Worm (Caenorhabditis elegans) whole organism, L1 larva: ENCODE measurements around the gene C37C3.12.

Experiments
- Y116A8C.19 ChIP-seq: sonication (generic microtip); optimal IDR thresholded peaks from 2 replicates; lab custom pipeline; 2016; ENCODE audit warnings: missing compliant biosample characterization, missing genetic modification characterization, borderline replicate concordance
- aha-1 ChIP-seq: fragments of 150-350 bp; optimal IDR thresholded peaks from 2 replicates; lab custom pipeline; 2014; ENCODE audit warnings: missing biosample characterization, missing genetic modification characterization
- alr-1 ChIP-seq: fragments of 200-800 bp; sonication (Bioruptor generic); optimal IDR thresholded peaks from 2 replicates; lab custom pipeline; 2018; ENCODE audit warnings: borderline replicate concordance, mild to moderate bottlenecking, missing genetic modification characterization, missing compliant biosample characterization
- ama-1 ChIP-seq: fragments of 150-350 bp; optimal IDR thresholded peaks from 2 replicates; lab custom pipeline; 2014
- blmp-1 ChIP-seq: fragments of 150-350 bp; optimal IDR thresholded peaks from 2 replicates; lab custom pipeline; 2014; ENCODE audit warnings: missing biosample characterization, missing genetic modification characterization
- ceh-82 ChIP-seq, 3 experiments: fragments of 150-350 bp in 1 of 3; sonication (generic microtip) in 2 of 3; optimal IDR thresholded peaks; 2 replicates each; lab custom pipeline; 2014 to 2017; ENCODE audit warnings: missing biosample characterization in 3 of 3, missing genetic modification characterization in 3 of 3
- ceh-88 ChIP-seq: fragments of 200-800 bp; sonication (Bioruptor generic); IDR thresholded peaks from 2 replicates; pipeline ENCODE4 v1.3.6; 2022; ENCODE audit warnings: missing genetic modification characterization, missing compliant biosample characterization
- ces-1 ChIP-seq: fragments of 150-350 bp; optimal IDR thresholded peaks from 2 replicates; lab custom pipeline; 2014; ENCODE audit warnings: missing biosample characterization, missing genetic modification reagents, missing genetic modification characterization
- dpl-1 ChIP-seq, 3 experiments: fragments of 150-350 bp in 2 of 3; sonication (generic microtip) in 1 of 3; optimal IDR thresholded peaks; 2 replicates each; lab custom pipeline; 2014 to 2017; ENCODE audit warnings: missing biosample characterization in 3 of 3, missing genetic modification characterization in 3 of 3, missing genetic modification reagents in 3 of 3
- dsc-1 ChIP-seq: sonication (generic microtip); optimal IDR thresholded peaks from 2 replicates; lab custom pipeline; 2016; ENCODE audit warnings: mild to moderate bottlenecking, missing genetic modification characterization, missing compliant biosample characterization
- efl-1 ChIP-seq, 4 experiments: fragments of 150-350 bp; optimal IDR thresholded peaks in 3 of 4; peaks in 1 of 4; 1 replicate in 1 of 4; 2 replicates in 3 of 4; lab custom pipeline; 2014; ENCODE audit warnings: missing biosample characterization in 2 of 4, missing genetic modification characterization in 2 of 4, missing genetic modification reagents in 2 of 4
- egl-27 ChIP-seq, 2 experiments: fragments of 150-350 bp in 1 of 2; sonication (generic microtip); optimal IDR thresholded peaks; 3 replicates each; lab custom pipeline; 2017 to 2018; ENCODE audit warnings: missing biosample characterization in 2 of 2, missing genetic modification characterization in 2 of 2, missing genetic modification reagents in 2 of 2
- elt-2 ChIP-seq: sonication (generic microtip); optimal IDR thresholded peaks from 2 replicates; lab custom pipeline; 2016; ENCODE audit warnings: missing genetic modification characterization, mild to moderate bottlenecking, inconsistent platforms, missing compliant biosample characterization, missing genetic modification reagents
- elt-3 ChIP-seq, 6 experiments: fragments of 150-350 bp in 1 of 6; sonication (generic microtip); optimal IDR thresholded peaks; 2 replicates each; lab custom pipeline; 2017 to 2018; ENCODE audit warnings: missing biosample characterization in 6 of 6, missing genetic modification characterization in 6 of 6, inconsistent platforms in 1 of 6
- fkh-10 ChIP-seq: sonication (generic microtip); optimal IDR thresholded peaks from 2 replicates; lab custom pipeline; 2017; ENCODE audit warnings: missing biosample characterization, missing genetic modification reagents, missing genetic modification characterization
- fkh-8 ChIP-seq: sonication (generic microtip); optimal IDR thresholded peaks from 2 replicates; lab custom pipeline; 2016; ENCODE audit warnings: mild to moderate bottlenecking, missing genetic modification characterization, missing compliant biosample characterization
- fos-1 ChIP-seq: fragments of 150-350 bp; optimal IDR thresholded peaks from 2 replicates; lab custom pipeline; 2014; ENCODE audit warnings: missing biosample characterization, missing genetic modification characterization
- isw-1 ChIP-seq: fragments of 200-800 bp; sonication (Bioruptor generic); IDR thresholded peaks from 2 replicates; pipeline ENCODE4 v1.3.6; 2022; ENCODE audit warnings: missing genetic modification characterization, missing compliant biosample characterization
- lin-13 ChIP-seq: fragments of 150-350 bp; optimal IDR thresholded peaks from 2 replicates; lab custom pipeline; 2014; ENCODE audit warnings: missing biosample characterization, missing genetic modification reagents, missing genetic modification characterization
- lin-14 ChIP-seq: fragments of 200-800 bp; sonication (Bioruptor generic); optimal IDR thresholded peaks from 2 replicates; lab custom pipeline; 2018; ENCODE audit warnings: mild to moderate bottlenecking, missing genetic modification characterization, moderate library complexity, missing compliant biosample characterization
- lin-15B ChIP-seq: fragments of 150-350 bp; sonication (generic microtip); optimal IDR thresholded peaks from 3 replicates; lab custom pipeline; 2014; ENCODE audit warnings: missing biosample characterization, missing genetic modification characterization
- lin-35 ChIP-seq, 2 experiments: fragments of 150-350 bp; optimal IDR thresholded peaks; 2 replicates each; lab custom pipeline; 2014; ENCODE audit warnings: missing biosample characterization in 2 of 2, missing genetic modification characterization in 2 of 2, missing genetic modification reagents in 2 of 2
- lin-39 ChIP-seq: fragments of 150-350 bp; optimal IDR thresholded peaks from 2 replicates; lab custom pipeline; 2014; ENCODE audit warnings: missing biosample characterization, missing genetic modification reagents, missing genetic modification characterization
- mep-1 ChIP-seq: fragments of 150-350 bp; optimal IDR thresholded peaks from 2 replicates; lab custom pipeline; 2014; ENCODE audit warnings: missing biosample characterization, missing genetic modification characterization
- nhr-11 ChIP-seq: fragments of 150-350 bp; optimal IDR thresholded peaks from 2 replicates; lab custom pipeline; 2014; ENCODE audit warnings: missing biosample characterization, missing genetic modification characterization
- nhr-237 ChIP-seq: fragments of 150-350 bp; optimal IDR thresholded peaks from 2 replicates; lab custom pipeline; 2014; ENCODE audit warnings: missing biosample characterization, missing genetic modification characterization
- nhr-28 ChIP-seq: fragments of 150-350 bp; optimal IDR thresholded peaks from 2 replicates; lab custom pipeline; 2014; ENCODE audit warnings: missing biosample characterization, missing genetic modification characterization
- nhr-71 ChIP-seq: sonication (generic microtip); optimal IDR thresholded peaks from 2 replicates; lab custom pipeline; 2016; ENCODE audit warnings: mild to moderate bottlenecking, missing genetic modification characterization, moderate library complexity, missing compliant biosample characterization
- nhr-84 ChIP-seq: sonication (generic microtip); optimal IDR thresholded peaks from 2 replicates; lab custom pipeline; 2017; ENCODE audit warnings: missing biosample characterization, missing genetic modification characterization
- nhr-85 ChIP-seq: sonication (generic microtip); peaks from one replicate; lab custom pipeline; 2016; ENCODE audit warnings: missing genetic modification characterization, inconsistent platforms, missing compliant biosample characterization
- rnt-1 ChIP-seq: sonication (generic microtip); optimal IDR thresholded peaks from 2 replicates; lab custom pipeline; 2016; ENCODE audit warnings: mild to moderate bottlenecking, missing genetic modification characterization, moderate library complexity, missing compliant biosample characterization
- skn-1 ChIP-seq: fragments of 150-350 bp; optimal IDR thresholded peaks from 2 replicates; lab custom pipeline; 2014; ENCODE audit warnings: missing biosample characterization, missing genetic modification characterization
- snpc-4 ChIP-seq: fragments of 150-350 bp; optimal IDR thresholded peaks from 2 replicates; lab custom pipeline; 2014; ENCODE audit warnings: missing biosample characterization, missing genetic modification characterization
- tbx-2 ChIP-seq: sonication (generic microtip); optimal IDR thresholded peaks from 2 replicates; lab custom pipeline; 2016; ENCODE audit warnings: missing genetic modification characterization, missing compliant biosample characterization
- unc-130 ChIP-seq: fragments of 150-350 bp; optimal IDR thresholded peaks from 2 replicates; lab custom pipeline; 2017; ENCODE audit warnings: missing biosample characterization, missing genetic modification characterization, inconsistent platforms
- unc-62 ChIP-seq: fragments of 150-350 bp; optimal IDR thresholded peaks from 2 replicates; lab custom pipeline; 2014; ENCODE audit warnings: missing biosample characterization, missing genetic modification reagents, missing genetic modification characterization
- xbp-1 ChIP-seq: sonication (generic microtip); optimal IDR thresholded peaks from 2 replicates; lab custom pipeline; 2016; ENCODE audit warnings: missing genetic modification characterization, missing compliant biosample characterization
- ztf-4 ChIP-seq: fragments of 150-350 bp; optimal IDR thresholded peaks from 2 replicates; lab custom pipeline; 2014; ENCODE audit warnings: missing biosample characterization, missing genetic modification characterization

C37C3.12 gene

DNA sequence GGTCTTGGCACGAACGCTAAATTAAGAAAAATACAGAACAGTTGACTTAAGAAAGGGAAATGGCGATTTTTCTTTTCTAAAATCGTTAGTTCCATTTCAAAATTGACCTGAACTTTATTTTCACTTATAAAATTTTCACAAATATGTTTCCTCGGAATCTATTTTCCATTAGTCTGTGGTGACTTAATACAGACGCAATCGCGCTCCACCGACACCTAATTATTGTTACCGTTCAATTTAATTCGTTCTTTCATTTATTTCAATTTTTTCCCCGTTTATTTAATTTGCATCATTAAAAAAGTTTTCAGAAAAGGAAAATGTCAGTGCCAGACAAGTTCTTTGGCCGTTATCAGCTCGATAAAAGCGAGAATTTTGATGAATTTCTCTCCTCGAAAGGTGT, 19.1 kb downstream of the C37C3.12 start, which contains the start of gene lbp-4 (continued):
- TF ChIP-seq ces-1 (GFP tag; lab: Kevin White, UChicago) = no peak
- no peak for TF ChIP-seq elt-2 (tag; lab: Kevin White, UChicago)
- TF ChIP-seq snpc-4 (tag; lab: Kevin White, UChicago) = peak; percentile 3
- peak; percentile 54 for TF ChIP-seq nhr-71 (tag; lab: Kevin White, UChicago)
- no peak for TF ChIP-seq mep-1 (tag; lab: Kevin White, UChicago)
- peak; percentile 16 for TF ChIP-seq dsc-1 (tag; lab: Kevin White, UChicago)
- peak; percentile 83 for TF ChIP-seq lin-14 (GFP tag; lab: Kevin White, UChicago)
- peak; percentile 51 to 53 for TF ChIP-seq efl-1 (optimal IDR thresholded peaks at IDR 0.05; lab: Kevin White, UChicago)
- peak in 1 of 2 experiments; percentile 42 for TF ChIP-seq efl-1 (GFP tag; optimal IDR thresholded peaks at IDR 0.05 in 1 of 2; lab: Kevin White, UChicago)
- TF ChIP-seq xbp-1 (tag; lab: Kevin White, UChicago) = peak; percentile 49
- TF ChIP-seq lin-15B = peak; percentile 26
- no peak for TF ChIP-seq ztf-4 (tag; lab: Kevin White, UChicago)
- TF ChIP-seq nhr-237 (tag; lab: Kevin White, UChicago) = no peak
- peak; percentile 20 for TF ChIP-seq lin-13 (GFP tag; lab: Kevin White, UChicago)
- TF ChIP-seq fkh-8 (tag; lab: Kevin White, UChicago) = peak; percentile 7
- TF ChIP-seq unc-130 (tag; lab: Kevin White, UChicago) = peak; percentile 63
- no peak for TF ChIP-seq fos-1
- TF ChIP-seq alr-1 (tag; lab: Kevin White, UChicago) = no peak
- TF ChIP-seq nhr-28 (tag; lab: Kevin White, UChicago) = no peak
- TF ChIP-seq dpl-1 (GFP tag; optimal IDR thresholded peaks at IDR 0.05; lab: Kevin White, UChicago) = peak in 2 of 3 experiments; percentile 19 to 50
- no peak for TF ChIP-seq aha-1
- TF ChIP-seq nhr-85 = no peak
- TF ChIP-seq rnt-1 (tag; lab: Kevin White, UChicago) = peak; percentile 49
- peak; percentile 12 for TF ChIP-seq skn-1 (tag; lab: Kevin White, UChicago)
- TF ChIP-seq ama-1 = no peak
- TF ChIP-seq nhr-11 (tag; lab: Kevin White, UChicago) = no peak
- peak in 1 of 6 experiments; percentile 17 for TF ChIP-seq elt-3 (tag; optimal IDR thresholded peaks at IDR 0.05; lab: Kevin White, UChicago)
- no peak for TF ChIP-seq egl-27 (tag; optimal IDR thresholded peaks at IDR 0.05; lab: Kevin White, UChicago)

ce11 chrV:7819585-7819984, 19.8 kb downstream of the C37C3.12 start:
- TF ChIP-seq ceh-88 (GFP tag; lab: Robert Waterston, UW) (no peak), Y116A8C.19 (tag; lab: Kevin White, UChicago) (no peak), fkh-8 (tag; lab: Kevin White, UChicago) (peak; percentile 9), ceh-82 (tag; optimal IDR thresholded peaks at IDR 0.05; lab: Kevin White, UChicago) (peak in 1 of 3 experiments; percentile 16), lin-14 (GFP tag; lab: Kevin White, UChicago) (peak; percentile 82), nhr-84 (tag; lab: Kevin White, UChicago) (no peak), blmp-1 (tag; lab: Kevin White, UChicago) (no peak), tbx-2 (no peak), lin-39 (no peak), fkh-10 (GFP tag; lab: Kevin White, UChicago) (peak; percentile 68), isw-1 (GFP tag; lab: Robert Waterston, UW) (no peak), lin-35 (GFP tag; optimal IDR thresholded peaks at IDR 0.05; lab: Kevin White, UChicago) (no peak), nhr-71 (tag; lab: Kevin White, UChicago) (peak; percentile 3)

DNA sequence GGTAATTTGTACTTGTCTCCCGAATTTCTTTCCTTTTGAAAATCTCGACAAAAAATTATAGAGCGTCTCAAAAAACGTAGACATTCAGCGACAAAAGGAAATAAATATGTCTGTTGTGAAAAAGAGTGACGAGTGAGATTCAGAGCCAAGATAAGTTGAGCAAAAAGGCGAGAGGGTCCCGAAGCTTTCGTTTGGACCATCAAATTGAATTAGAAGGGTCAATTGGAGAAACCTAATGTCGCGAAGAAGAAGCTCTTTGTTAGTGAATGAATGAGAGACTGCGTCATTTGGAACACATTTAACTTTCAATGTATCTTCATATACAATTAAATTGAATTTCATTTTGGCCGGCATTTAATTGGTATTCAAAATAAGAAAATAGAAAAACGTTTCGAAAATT, 22.9 kb downstream of the C37C3.12 start:
- TF ChIP-seq unc-62 (GFP tag; lab: Kevin White, UChicago) (no peak), lin-14 (GFP tag; lab: Kevin White, UChicago) (peak; percentile 66), ces-1 (GFP tag; lab: Kevin White, UChicago) (peak; percentile 22), fkh-10 (GFP tag; lab: Kevin White, UChicago) (peak; percentile 51)
